Worm (Caenorhabditis elegans): ENCODE measurements around the gene C33A11.2.

C33A11.2 gene

ce11 chrX:15345346-15346198, 20.2 kb upstream of the C33A11.2 start (continued):
- TF ChIP-seq D2030.7 (GFP tag; IDR thresholded peaks at IDR 0.05) (no peak), attf-6 (GFP tag; IDR thresholded peaks at IDR 0.05) (no peak), K11D2.4 (GFP tag; IDR thresholded peaks at IDR 0.05) (0 out of 2 replicates have a peak, but pooled peaks have one; percentile 24)

ce11 chrX:15347680-15348079, 18.1 kb upstream of the C33A11.2 start:
- TF ChIP-seq ceh-100 (GFP tag; IDR thresholded peaks at IDR 0.05) (no peak), atf-7 (tag; optimal IDR thresholded peaks at IDR 0.05) (peak; percentile 79)

ce11 chrX:15352871-15353270, 12.9 kb upstream of the C33A11.2 start:
- TF ChIP-seq zfh-2 (GFP tag; conservative IDR thresholded peaks at IDR 0.05): 0 out of 2 replicates have a peak, but pooled peaks have one; percentile 35
- peak; percentile 20 for TF ChIP-seq tbp1 (GFP tag; optimal IDR thresholded peaks at IDR 0.05)
- no peak for TF ChIP-seq let-607 (tag; optimal IDR thresholded peaks at IDR 0.05)
- TF ChIP-seq rpc-1 (optimal IDR thresholded peaks at IDR 0.05): peak; percentile 22
- TF ChIP-seq rpc-1 (tag; optimal IDR thresholded peaks at IDR 0.05): peak; percentile 61

ce11 chrX:15353874-15354480, 11.8 kb upstream of the C33A11.2 start:
- TF ChIP-seq rpc-1 (optimal IDR thresholded peaks at IDR 0.05) (no peak), rpc-1 (tag; optimal IDR thresholded peaks at IDR 0.05) (no peak), atf-7 (tag; optimal IDR thresholded peaks at IDR 0.05) (peak; percentile 75), ceh-100 (GFP tag; IDR thresholded peaks at IDR 0.05) (peak; percentile 35; the same call in 1 of the 2 replicates), sptf-2 (GFP tag; optimal IDR thresholded peaks at IDR 0.05) (no peak), ekl-4 (GFP tag; IDR thresholded peaks at IDR 0.05) (no peak), rec-8 (tag; optimal IDR thresholded peaks at IDR 0.05) (no peak), madf-3 (GFP tag; IDR thresholded peaks at IDR 0.05) (0 out of 2 replicates have a peak, but pooled peaks have one; percentile 20), snpc-4 (GFP tag; optimal IDR thresholded peaks at IDR 0.05) (no peak), snpc-4 (tag; optimal IDR thresholded peaks at IDR 0.05) (peak in 3 of 4 experiments; percentile 64 to 73 (median 73)), lsl-1 (GFP tag; optimal IDR thresholded peaks at IDR 0.05) (no peak), mel-28 (tag; optimal IDR thresholded peaks at IDR 0.05; ENCODE audit: borderline replicate concordance) (no peak), F57C9.4 (tag; optimal IDR thresholded peaks at IDR 0.05) (no peak), zfh-2 (GFP tag; conservative IDR thresholded peaks at IDR 0.05) (peak; percentile 99), tbx-9 (tag; optimal IDR thresholded peaks at IDR 0.05; ENCODE audit: borderline replicate concordance) (no peak), lin-40 (tag; optimal IDR thresholded peaks at IDR 0.05) (peak; percentile 95), K12H6.12 (tag; optimal IDR thresholded peaks at IDR 0.05) (peak; percentile 97), let-607 (tag; optimal IDR thresholded peaks at IDR 0.05) (peak; percentile 35 to 50), mes-4 (tag; optimal IDR thresholded peaks at IDR 0.05) (no peak), madf-10 (tag; optimal IDR thresholded peaks at IDR 0.05) (peak; percentile 99), bed-2 (GFP tag; IDR thresholded peaks at IDR 0.05) (peak; percentile 48; the same call in 1 of the 2 replicates), let-526 (GFP tag; IDR thresholded peaks at IDR 0.05) (0 out of 2 replicates have a peak, but pooled peaks have one; percentile 14), nhr-27 (tag; optimal IDR thresholded peaks at IDR 0.05) (no peak), ceh-79 (tag; optimal IDR thresholded peaks at IDR 0.05) (peak; percentile 20), lin-26 (GFP tag; IDR thresholded peaks at IDR 0.05) (peak; percentile 56; the same call in 1 of the 2 replicates), ceh-40 (GFP tag; IDR thresholded peaks at IDR 0.05) (no peak), dox-1 (GFP tag; IDR thresholded peaks at IDR 0.05) (peak; percentile 76), Y56A3A.18 (GFP tag; IDR thresholded peaks at IDR 0.05) (peak; percentile 73; the same call in 1 of the 2 replicates), K11D2.4 (GFP tag; IDR thresholded peaks at IDR 0.05) (peak; percentile 68), fkh-3 (tag; optimal IDR thresholded peaks at IDR 0.05) (no peak), pha-4 (tag; optimal IDR thresholded peaks at IDR 0.05) (peak; percentile 40), F37B4.10 (GFP tag; IDR thresholded peaks at IDR 0.05) (no peak), hlh-12 (tag; optimal IDR thresholded peaks at IDR 0.05) (no peak), ceh-27 (GFP tag; optimal IDR thresholded peaks at IDR 0.05) (peak; percentile 61), ceh-58 (GFP tag; IDR thresholded peaks at IDR 0.05) (no peak), C17E4.6 (GFP tag; IDR thresholded peaks at IDR 0.05) (no peak), F33H1.4 (GFP tag; IDR thresholded peaks at IDR 0.05) (no peak)
